Fruit fly (Drosophila melanogaster): ENCODE measurements around the gene CG31274.

The CG31274 gene

dm6 chr3R:16987220-16987923 lies 5.4 kb upstream of the CG31274 start, which contains the start of gene CG18622 (continued):
- TF ChIP-seq cg (GFP tag; optimal IDR thresholded peaks at IDR 0.05) (peak; percentile 7), CrebB (tag; optimal IDR thresholded peaks at IDR 0.05) (no peak), ken (GFP tag; IDR thresholded peaks at IDR 0.05) (0 out of 3 replicates have a peak, but pooled peaks have one; percentile 32), E2f2 (GFP tag; IDR thresholded peaks at IDR 0.05) (no peak), Dip2 (GFP tag; IDR thresholded peaks at IDR 0.05) (no peak), CG12659 (GFP tag; optimal IDR thresholded peaks at IDR 0.05) (peak; percentile 24), CG12071 (GFP tag; optimal IDR thresholded peaks at IDR 0.05) (no peak), Gsc (GFP tag; IDR thresholded peaks at IDR 0.05) (no peak), kah (GFP tag; optimal IDR thresholded peaks at IDR 0.05) (no peak), Bdp1 (GFP tag; optimal IDR thresholded peaks at IDR 0.05) (no peak), tap (tag; optimal IDR thresholded peaks at IDR 0.05) (no peak), CG17568 (GFP tag; optimal IDR thresholded peaks at IDR 0.05) (no peak), CG11398 (GFP tag; optimal IDR thresholded peaks at IDR 0.05) (no peak), eve (GFP tag; optimal IDR thresholded peaks at IDR 0.05) (no peak), Opbp (GFP tag; IDR thresholded peaks at IDR 0.05; ENCODE audit: partially characterized antibody) (no peak), ro (GFP tag; IDR thresholded peaks at IDR 0.05) (no peak), CG8359 (GFP tag; optimal IDR thresholded peaks at IDR 0.05; ENCODE audit: borderline replicate concordance) (no peak), Dad (GFP tag; optimal IDR thresholded peaks at IDR 0.05) (no peak), sc (optimal IDR thresholded peaks at IDR 0.05) (no peak), sc (GFP tag; optimal IDR thresholded peaks at IDR 0.05) (peak; percentile 23), bowl (GFP tag; IDR thresholded peaks at IDR 0.05) (no peak), CG42726 (GFP tag; IDR thresholded peaks at IDR 0.05; ENCODE audit: partially characterized antibody) (no peak), gcm (GFP tag; optimal IDR thresholded peaks at IDR 0.05) (no peak), Stat92E (GFP tag; optimal IDR thresholded peaks at IDR 0.05) (no peak), hth (optimal IDR thresholded peaks at IDR 0.05) (no peak), vfl (GFP tag; optimal IDR thresholded peaks at IDR 0.05) (no peak), CG15514 (GFP tag; optimal IDR thresholded peaks at IDR 0.05) (peak; percentile 30), CG5953 (GFP tag; IDR thresholded peaks at IDR 0.05) (no peak), CG1603 (tag; optimal IDR thresholded peaks at IDR 0.05) (no peak), BEAF-32 (GFP tag; optimal IDR thresholded peaks at IDR 0.05) (no peak), Sox100B (GFP tag; optimal IDR thresholded peaks at IDR 0.05) (peak; percentile 11), CG11560 (tag; IDR thresholded peaks at IDR 0.05) (0 out of 3 replicates have a peak, but pooled peaks have one; percentile 6), sna (GFP tag; IDR thresholded peaks at IDR 0.05; ENCODE audit: partially characterized antibody) (no peak; the same call in 1 of the 2 replicates), CG6175 (GFP tag; IDR thresholded peaks at IDR 0.05) (no peak), wor (GFP tag; IDR thresholded peaks at IDR 0.05) (no peak), luna (GFP tag; optimal IDR thresholded peaks at IDR 0.05) (no peak), CG1647 (GFP tag; optimal IDR thresholded peaks at IDR 0.05) (no peak), CG1602 (GFP tag; optimal IDR thresholded peaks at IDR 0.05) (no peak), zen2 (GFP tag; IDR thresholded peaks at IDR 0.05; ENCODE audit: partially characterized antibody) (no peak), ham (GFP tag; IDR thresholded peaks at IDR 0.05) (no peak), CG3838 (GFP tag; optimal IDR thresholded peaks at IDR 0.05) (no peak), CG6791 (GFP tag; IDR thresholded peaks at IDR 0.05; ENCODE audit: partially characterized antibody) (no peak), H2.0 (GFP tag; IDR thresholded peaks at IDR 0.05) (no peak), ato (GFP tag; IDR thresholded peaks at IDR 0.05; ENCODE audit: partially characterized antibody) (no peak), CG1233 (GFP tag; optimal IDR thresholded peaks at IDR 0.05) (no peak), caup (GFP tag; optimal IDR thresholded peaks at IDR 0.05; ENCODE audit: severe bottlenecking) (peak; percentile 33), CG9797 (GFP tag; optimal IDR thresholded peaks at IDR 0.05) (no peak), CG10274 (GFP tag; optimal IDR thresholded peaks at IDR 0.05) (no peak), sd (tag; optimal IDR thresholded peaks at IDR 0.05) (peak; percentile 61), ssp (GFP tag; IDR thresholded peaks at IDR 0.05) (no peak)
